Worm (Caenorhabditis elegans) whole organism, L4 larva: Measurements from ENCODE around the gene smk-1.
"Not testable (repeated sequence)": the region's sequence is repeated elsewhere in the genome, so short reads cannot be mapped to it uniquely, and the experiment has no call there.

Source experiments
- F10B5.3 ChIP-seq: sonication (generic microtip); optimal IDR thresholded peaks from 2 replicates; lab custom pipeline; 2016; ENCODE audit warnings: mild to moderate bottlenecking, missing genetic modification characterization, missing compliant biosample characterization
- F37D6.2 ChIP-seq: sonication (generic microtip); optimal IDR thresholded peaks from 2 replicates; lab custom pipeline; 2016; ENCODE audit warnings: mild to moderate bottlenecking, missing genetic modification characterization, missing compliant biosample characterization
- F49E8.2 ChIP-seq: sonication (generic microtip); optimal IDR thresholded peaks from 2 replicates; lab custom pipeline; 2016; ENCODE audit warnings: missing compliant biosample characterization, mild to moderate bottlenecking, missing genetic modification characterization, borderline replicate concordance
- Y105C5A.15 ChIP-seq: fragments of 200-800 bp; sonication (Bioruptor generic); IDR thresholded peaks from 2 replicates; pipeline ENCODE4 v1.3.6; 2022; ENCODE audit warnings: missing genetic modification characterization, missing compliant biosample characterization
- ZK337.2 ChIP-seq: fragments of 200-800 bp; sonication (Bioruptor generic); IDR thresholded peaks from 2 replicates; pipeline ENCODE4 v1.3.6; 2022; ENCODE audit warnings: missing genetic modification reagents, missing genetic modification characterization, missing compliant biosample characterization
- aha-1 ChIP-seq: fragments of 150-350 bp; peaks from one replicate; lab custom pipeline; 2014; ENCODE audit warnings: missing biosample characterization, missing genetic modification characterization
- attf-4 ChIP-seq: sonication (generic microtip); optimal IDR thresholded peaks from 3 replicates; lab custom pipeline; 2017; ENCODE audit warnings: missing biosample characterization, missing genetic modification characterization
- ceh-32 ChIP-seq: sonication (generic microtip); optimal IDR thresholded peaks from 2 replicates; lab custom pipeline; 2016; ENCODE audit warnings: mild to moderate bottlenecking, missing genetic modification characterization, missing compliant biosample characterization; ENCODE audit not compliant: poor library complexity
- ceh-44 ChIP-seq: fragments of 200-800 bp; sonication (Bioruptor generic); IDR thresholded peaks from 2 replicates; pipeline ENCODE4 v1.3.6; 2022; ENCODE audit warnings: missing genetic modification reagents, missing genetic modification characterization, missing compliant biosample characterization
- ceh-62 ChIP-seq: sonication (generic microtip); optimal IDR thresholded peaks from 2 replicates; lab custom pipeline; 2017; ENCODE audit warnings: missing biosample characterization, missing genetic modification characterization
- ceh-82 ChIP-seq: sonication (generic microtip); optimal IDR thresholded peaks from 2 replicates; lab custom pipeline; 2017; ENCODE audit warnings: missing biosample characterization, missing genetic modification characterization
- ces-1 ChIP-seq: fragments of 150-350 bp; sonication (generic microtip); optimal IDR thresholded peaks from 4 replicates; lab custom pipeline; 2014; ENCODE audit warnings: missing biosample characterization, missing genetic modification reagents, missing genetic modification characterization
- daf-12 ChIP-seq: fragments of 150-350 bp; optimal IDR thresholded peaks from 2 replicates; lab custom pipeline; 2014; ENCODE audit warnings: missing biosample characterization, missing genetic modification reagents, missing genetic modification characterization
- daf-8 ChIP-seq: fragments of 200-800 bp; sonication (Bioruptor generic); IDR thresholded peaks from 2 replicates; pipeline ENCODE4 v1.3.6; 2022; ENCODE audit warnings: missing genetic modification characterization, missing compliant biosample characterization
- dmd-6 ChIP-seq: fragments of 200-800 bp; sonication (Bioruptor generic); IDR thresholded peaks from 2 replicates; pipeline ENCODE4 v1.3.6; 2022; ENCODE audit warnings: missing genetic modification reagents, missing genetic modification characterization, missing compliant biosample characterization
- dmd-9 ChIP-seq: fragments of 200-800 bp; sonication (Bioruptor generic); IDR thresholded peaks from 2 replicates; pipeline ENCODE4 v1.3.6; 2022; ENCODE audit warnings: missing genetic modification reagents, missing genetic modification characterization, missing compliant biosample characterization
- dpl-1 ChIP-seq: fragments of 150-350 bp; optimal IDR thresholded peaks from 2 replicates; lab custom pipeline; 2014; ENCODE audit warnings: missing biosample characterization, missing genetic modification reagents, missing genetic modification characterization
- dve-1 ChIP-seq: sonication (generic microtip); optimal IDR thresholded peaks from 2 replicates; lab custom pipeline; 2017; ENCODE audit warnings: antibody characterized with exemption, mild to moderate bottlenecking, missing genetic modification characterization, missing compliant biosample characterization; ENCODE audit not compliant: insufficient read depth
- fkh-10 ChIP-seq: fragments of 150-350 bp; optimal IDR thresholded peaks from 2 replicates; lab custom pipeline; 2014; ENCODE audit warnings: missing biosample characterization, missing genetic modification reagents, missing genetic modification characterization
- hlh-11 ChIP-seq: fragments of 200-800 bp; sonication (Bioruptor generic); optimal IDR thresholded peaks from 2 replicates; lab custom pipeline; 2018; ENCODE audit warnings: mild to moderate bottlenecking, missing genetic modification characterization, missing compliant biosample characterization
- hmg-1.1 ChIP-seq: fragments of 200-800 bp; sonication (Bioruptor generic); IDR thresholded peaks from 2 replicates; pipeline ENCODE4 v1.3.6; 2022; ENCODE audit warnings: missing genetic modification reagents, missing genetic modification characterization, missing compliant biosample characterization
- lin-1 ChIP-seq: fragments of 200-800 bp; sonication (Bioruptor generic); IDR thresholded peaks from 2 replicates; pipeline ENCODE4 v1.3.6; 2022; ENCODE audit warnings: missing genetic modification reagents, missing genetic modification characterization, missing compliant biosample characterization
- madf-9 ChIP-seq: fragments of 200-800 bp; sonication (Bioruptor generic); conservative IDR thresholded peaks from 2 replicates; pipeline ENCODE4 v1.3.6; 2022; ENCODE audit warnings: missing genetic modification reagents, missing genetic modification characterization, missing compliant biosample characterization
- mep-1 ChIP-seq: fragments of 150-350 bp; sonication (generic microtip); optimal IDR thresholded peaks from 3 replicates; lab custom pipeline; 2014; ENCODE audit warnings: missing biosample characterization, missing genetic modification characterization
- mes-2 ChIP-seq: sonication (generic microtip); optimal IDR thresholded peaks from 2 replicates; lab custom pipeline; 2016; ENCODE audit warnings: missing genotype, mild to moderate bottlenecking, missing genetic modification characterization, missing compliant biosample characterization; ENCODE audit not compliant: poor library complexity, severe bottlenecking
- mxl-2 ChIP-seq: fragments of 200-800 bp; sonication (Bioruptor generic); conservative IDR thresholded peaks from 2 replicates; pipeline ENCODE4 v1.3.6; 2022; ENCODE audit warnings: missing genetic modification reagents, missing genetic modification characterization, missing compliant biosample characterization
- nhr-102 ChIP-seq: sonication (generic microtip); optimal IDR thresholded peaks from 2 replicates; lab custom pipeline; 2016; ENCODE audit warnings: mild to moderate bottlenecking, missing genetic modification characterization, moderate library complexity, missing compliant biosample characterization
- nhr-6 ChIP-seq: fragments of 150-350 bp; optimal IDR thresholded peaks from 2 replicates; lab custom pipeline; 2014; ENCODE audit warnings: missing biosample characterization, missing genetic modification characterization
- nhr-76 ChIP-seq: fragments of 150-350 bp; optimal IDR thresholded peaks from 2 replicates; lab custom pipeline; 2014; ENCODE audit warnings: missing biosample characterization, missing genetic modification characterization
- php-3 ChIP-seq: fragments of 200-800 bp; sonication (Bioruptor generic); IDR thresholded peaks from 2 replicates; pipeline ENCODE4 v1.3.6; 2022; ENCODE audit warnings: missing genetic modification reagents, missing genetic modification characterization, missing compliant biosample characterization
- pqm-1 ChIP-seq: sonication (generic microtip); optimal IDR thresholded peaks from 2 replicates; lab custom pipeline; 2017; ENCODE audit warnings: missing biosample characterization, missing genetic modification characterization
- set-16 ChIP-seq: fragments of 200-800 bp; sonication (Bioruptor generic); IDR thresholded peaks from 2 replicates; pipeline ENCODE4 v1.3.6; 2022; ENCODE audit warnings: missing genetic modification reagents, missing genetic modification characterization, missing compliant biosample characterization
- skn-1 ChIP-seq: fragments of 150-350 bp; optimal IDR thresholded peaks from 2 replicates; lab custom pipeline; 2014; ENCODE audit warnings: missing biosample characterization, missing genetic modification characterization
- tra-1 ChIP-seq: fragments of 200-800 bp; sonication (Bioruptor generic); IDR thresholded peaks from 2 replicates; pipeline ENCODE4 v1.3.6; 2022; ENCODE audit warnings: missing genetic modification reagents, missing genetic modification characterization, missing compliant biosample characterization
- unc-130 ChIP-seq: sonication (generic microtip); optimal IDR thresholded peaks from 2 replicates; lab custom pipeline; 2016; ENCODE audit warnings: missing genetic modification reagents, missing genetic modification characterization, missing compliant biosample characterization
- unc-62 ChIP-seq, 3 experiments: fragments of 150-350 bp in 1 of 3; sonication (generic microtip); optimal IDR thresholded peaks in 2 of 3; peaks in 1 of 3; 1 replicate in 1 of 3; 2 replicates in 2 of 3; lab custom pipeline; 2014 to 2017; ENCODE audit warnings: missing biosample characterization in 3 of 3, missing genetic modification characterization in 3 of 3, missing genetic modification reagents in 3 of 3, missing genotype in 1 of 3
- ztf-7 ChIP-seq: fragments of 150-350 bp; optimal IDR thresholded peaks from 2 replicates; lab custom pipeline; 2014; ENCODE audit warnings: missing biosample characterization, missing genetic modification characterization

The smk-1 gene

DNA sequence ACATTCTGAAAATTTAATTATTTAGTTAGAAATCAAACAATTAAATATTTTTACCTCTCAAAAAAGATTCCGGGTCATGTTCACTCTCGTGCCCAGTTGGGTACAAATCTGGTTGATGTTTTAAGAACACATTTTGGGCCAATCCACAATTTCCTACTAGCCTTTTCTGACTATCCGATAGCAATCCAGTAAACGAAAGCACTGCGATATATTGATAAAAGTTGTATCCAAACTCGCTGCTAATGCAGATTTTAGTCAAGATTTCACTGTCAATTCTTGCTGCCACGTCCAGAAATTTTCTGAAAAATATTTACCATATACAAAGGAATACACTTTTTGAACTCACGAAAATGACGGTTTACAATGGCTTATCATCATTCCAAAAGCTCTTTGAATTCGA lies 38.4 kb upstream of the smk-1 start:
- TF ChIP-seq unc-130 (GFP tag; lab: Kevin White, UChicago) (no peak), set-16 (GFP tag; lab: Robert Waterston, UW) (no peak), unc-62 (GFP tag; optimal IDR thresholded peaks at IDR 0.05 in 1 of 2; lab: Kevin White, UChicago) (peak in 1 of 2 experiments; percentile 91), unc-62 (tag; optimal IDR thresholded peaks at IDR 0.05; lab: Kevin White, UChicago) (no peak), mxl-2 (GFP tag; lab: Robert Waterston, UW) (no peak), skn-1 (tag; lab: Kevin White, UChicago) (no peak)

ce11 chrV:8569841-8570361 lies 37.7 kb upstream of the smk-1 start, which contains the start of the genes F25G6.9 and symk-1:
Gene F25G6.9, minus strand, starts transcription at chrV:8570000.
Gene symk-1, plus strand, starts transcription at chrV:8570311.
- TF ChIP-seq pqm-1 (tag; lab: Kevin White, UChicago) (no peak), ces-1 (GFP tag; lab: Kevin White, UChicago) (no peak), hmg-1.1 (GFP tag; lab: Robert Waterston, UW) (peak; percentile 70), fkh-10 (GFP tag; lab: Kevin White, UChicago) (no peak), dmd-6 (GFP tag; lab: Robert Waterston, UW) (peak; percentile 46), ZK337.2 (GFP tag; lab: Robert Waterston, UW) (no peak), mes-2 (tag; lab: Kevin White, UChicago) (peak; percentile 67), nhr-6 (tag; lab: Kevin White, UChicago) (peak; percentile 35), ceh-82 (tag; lab: Kevin White, UChicago) (no peak), dve-1 (tag; lab: Kevin White, UChicago) (peak; percentile 54), ceh-32 (tag; lab: Kevin White, UChicago) (no peak), hlh-11 (tag; lab: Kevin White, UChicago) (peak; percentile 51), php-3 (GFP tag; lab: Robert Waterston, UW) (no peak), F49E8.2 (peak; percentile 6), Y105C5A.15 (no peak), nhr-102 (tag; lab: Kevin White, UChicago) (peak; percentile 60), tra-1 (GFP tag; lab: Robert Waterston, UW) (0 out of 2 replicates have a peak, but pooled peaks have one; percentile 14), daf-12 (tag; lab: Kevin White, UChicago) (no peak), F37D6.2 (no peak), ztf-7 (tag; lab: Kevin White, UChicago) (no peak), daf-8 (GFP tag; lab: Robert Waterston, UW) (no peak), madf-9 (GFP tag; lab: Robert Waterston, UW) (no peak), dpl-1 (GFP tag; lab: Kevin White, UChicago) (peak; percentile 63), mep-1 (no peak), ceh-44 (GFP tag; lab: Robert Waterston, UW) (no peak), nhr-76 (tag; lab: Kevin White, UChicago) (no peak), F10B5.3 (tag; lab: Kevin White, UChicago) (peak; percentile 39), aha-1 (tag; lab: Kevin White, UChicago) (no peak), lin-1 (GFP tag; lab: Robert Waterston, UW) (no peak), attf-4 (tag; lab: Kevin White, UChicago) (no peak)
- TF ChIP-seq, all 104 proteins: peak for 11

- TF ChIP-seq dmd-9 (GFP tag; lab: Robert Waterston, UW); ceh-32 (tag; lab: Kevin White, UChicago); ceh-62: not testable (repeated sequence)
Observed at ce11 chrV:8574762-8575161, 32.8 kb upstream of the smk-1 start, which contains the start of gene F25G6.1. Gene F25G6.1, plus strand, starts transcription at chrV:8575062.
